Fruit fly (Drosophila melanogaster) whole organism, embryonic: ENCODE results near the gene CG17329.
A peak's percentile ranks its signal among the peaks of the same experiment; 100 is the strongest.

Experiments
- Adf1 ChIP-seq: fragments of 200-800 bp; sonication (Bioruptor generic); IDR thresholded peaks from 2 replicates; pipeline ENCODE4 v1.3.6; 2022; ENCODE audit warnings: missing biosample characterization, missing genetic modification characterization
- Asciz ChIP-seq: fragments of 200-800 bp; sonication (Bioruptor generic); optimal IDR thresholded peaks from 2 replicates; lab custom pipeline; 2017; ENCODE audit warnings: missing biosample characterization, mild to moderate bottlenecking, missing genetic modification characterization, missing genetic modification reagents
- Awh ChIP-seq: fragments of 200-800 bp; sonication (Bioruptor generic); IDR thresholded peaks from 2 replicates; pipeline ENCODE4, ENCODE4 v1.3.6; 2022; ENCODE audit warnings: missing biosample characterization, missing genetic modification characterization
- Blimp-1 ChIP-seq: fragments of 200-800 bp; sonication (Bioruptor generic); optimal IDR thresholded peaks from 3 replicates; lab custom pipeline; 2018; ENCODE audit warnings: missing biosample characterization, missing genetic modification characterization, mild to moderate bottlenecking, moderate library complexity, missing genetic modification reagents
- CG10267 ChIP-seq: fragments of 200-800 bp; sonication (Bioruptor generic); optimal IDR thresholded peaks from 2 replicates; lab custom pipeline; 2018; ENCODE audit warnings: missing biosample characterization, mild to moderate bottlenecking, missing genetic modification characterization, moderate library complexity
- CG13296 ChIP-seq: fragments of 200-800 bp; sonication (Bioruptor generic); optimal IDR thresholded peaks from 3 replicates; lab custom pipeline; 2018; ENCODE audit warnings: missing biosample characterization, mild to moderate bottlenecking, missing genetic modification characterization
- CG1529 ChIP-seq: fragments of 200-800 bp; sonication (Bioruptor generic); optimal IDR thresholded peaks from 3 replicates; lab custom pipeline; 2018; ENCODE audit warnings: missing biosample characterization, missing genetic modification characterization
- CG18764 ChIP-seq: fragments of 200-800 bp; sonication (Bioruptor generic); optimal IDR thresholded peaks from 3 replicates; lab custom pipeline; 2016; ENCODE audit warnings: missing biosample characterization, missing genetic modification characterization
- CG2889 ChIP-seq: fragments of 200-800 bp; sonication (Bioruptor generic); IDR thresholded peaks from 3 replicates; pipeline ENCODE4 v1.3.6; 2022; ENCODE audit warnings: missing biosample characterization, missing genetic modification characterization
- CG3163 ChIP-seq: fragments of 200-800 bp; sonication (Bioruptor generic); optimal IDR thresholded peaks from 3 replicates; lab custom pipeline; 2016; ENCODE audit warnings: missing biosample characterization, missing genetic modification characterization
- CG3281 ChIP-seq: fragments of 200-800 bp; sonication (Bioruptor generic); optimal IDR thresholded peaks from 3 replicates; lab custom pipeline; 2017; ENCODE audit warnings: missing biosample characterization, mild to moderate bottlenecking, missing genetic modification characterization
- CG33213 ChIP-seq: fragments of 200-800 bp; sonication (Bioruptor generic); optimal IDR thresholded peaks from 3 replicates; lab custom pipeline; 2016; ENCODE audit warnings: missing biosample characterization, missing genetic modification characterization
- CG4404 ChIP-seq: fragments of 200-800 bp; sonication (Bioruptor generic); IDR thresholded peaks from 2 replicates; pipeline ENCODE4 v1.3.6; 2022; ENCODE audit warnings: missing biosample characterization, missing genetic modification characterization
- CG4707 ChIP-seq: fragments of 200-800 bp; sonication (Bioruptor generic); optimal IDR thresholded peaks from 2 replicates; lab custom pipeline; 2018; ENCODE audit warnings: missing biosample characterization, mild to moderate bottlenecking, missing genetic modification characterization, moderate library complexity
- CG5180 ChIP-seq: fragments of 200-800 bp; sonication (Bioruptor generic); optimal IDR thresholded peaks from 3 replicates; lab custom pipeline; 2017; ENCODE audit warnings: missing biosample characterization, missing genetic modification characterization, mild to moderate bottlenecking, moderate library complexity, missing genetic modification reagents
- CG7839 ChIP-seq: fragments of 200-800 bp; sonication (Bioruptor generic); optimal IDR thresholded peaks from 3 replicates; lab custom pipeline; 2018; ENCODE audit warnings: missing biosample characterization, mild to moderate bottlenecking, missing genetic modification characterization, moderate library complexity
- D ChIP-seq, 2 experiments: fragments of 200-800 bp in 1 of 2; fragments of >200 bp in 1 of 2; sonication (Bioruptor generic) in 1 of 2; optimal IDR thresholded peaks; 2 replicates in 1 of 2; 3 replicates in 1 of 2; lab custom pipeline; 2017; ENCODE audit warnings: mild to moderate bottlenecking in 1 of 2, missing biosample characterization in 1 of 2, missing genetic modification characterization in 1 of 2, missing genetic modification reagents in 1 of 2
- Doc3 ChIP-seq: fragments of 200-800 bp; sonication (Bioruptor generic); IDR thresholded peaks from 3 replicates; pipeline ENCODE4 v1.3.6; 2022; ENCODE audit warnings: missing biosample characterization, missing genetic modification characterization; ENCODE audit not compliant: partially characterized antibody
- Ets97D ChIP-seq: fragments of 200-800 bp; sonication (Bioruptor generic); optimal IDR thresholded peaks from 3 replicates; lab custom pipeline; 2016; ENCODE audit warnings: missing biosample characterization, missing genetic modification characterization
- HLHmδ ChIP-seq: fragments of 200-800 bp; sonication (Bioruptor generic); optimal IDR thresholded peaks from 2 replicates; lab custom pipeline; 2018; ENCODE audit warnings: missing biosample characterization, mild to moderate bottlenecking, missing genetic modification characterization, moderate library complexity
- Hmx ChIP-seq: fragments of 200-800 bp; sonication (Bioruptor generic); optimal IDR thresholded peaks from 2 replicates; lab custom pipeline; 2016; ENCODE audit warnings: missing biosample characterization, missing genetic modification characterization
- Jarid2 ChIP-seq: fragments of 200-800 bp; sonication (Bioruptor generic); optimal IDR thresholded peaks from 3 replicates; lab custom pipeline; 2017; ENCODE audit warnings: mild to moderate bottlenecking, missing biosample characterization, missing genetic modification reagents, missing genetic modification characterization
- Med ChIP-seq: fragments of 200-800 bp; sonication (Bioruptor generic); peaks from one replicate; lab custom pipeline; 2016; ENCODE audit warnings: missing biosample characterization, missing genetic modification characterization, mild to moderate bottlenecking, inconsistent platforms, moderate library complexity
- NFAT ChIP-seq: fragments of 200-800 bp; sonication (Bioruptor generic); IDR thresholded peaks from 2 replicates; pipeline ENCODE4 v1.3.6; 2022; ENCODE audit warnings: missing biosample characterization, missing genetic modification characterization
- Nf-YC ChIP-seq: fragments of 200-800 bp; optimal IDR thresholded peaks from 3 replicates; lab custom pipeline; 2019; ENCODE audit warnings: missing biosample characterization, mild to moderate bottlenecking, missing genetic modification characterization, moderate library complexity
- Opbp ChIP-seq: fragments of 200-800 bp; sonication (Bioruptor generic); IDR thresholded peaks from 3 replicates; pipeline ENCODE4 v1.3.6; 2022; ENCODE audit warnings: missing biosample characterization, missing genetic modification characterization; ENCODE audit not compliant: partially characterized antibody
- Ravus ChIP-seq: fragments of 200-800 bp; sonication (Bioruptor generic); IDR thresholded peaks from 2 replicates; pipeline ENCODE4 v1.3.6; 2022; ENCODE audit warnings: missing biosample characterization, missing genetic modification characterization
- Six4 ChIP-seq: fragments of 200-800 bp; sonication (Bioruptor generic); optimal IDR thresholded peaks from 2 replicates; lab custom pipeline; 2016; ENCODE audit warnings: missing biosample characterization, missing genetic modification characterization
- Vsx1 ChIP-seq: fragments of 200-800 bp; sonication (Bioruptor generic); optimal IDR thresholded peaks from 2 replicates; lab custom pipeline; 2017; ENCODE audit warnings: missing biosample characterization, mild to moderate bottlenecking, missing genetic modification characterization, missing genetic modification reagents
- Xrp1 ChIP-seq: fragments of 200-800 bp; sonication (Bioruptor generic); IDR thresholded peaks from 2 replicates; pipeline ENCODE4 v1.3.6; 2022; ENCODE audit warnings: missing biosample characterization, missing genetic modification characterization
- ap ChIP-seq: fragments of 200-800 bp; sonication (Bioruptor generic); IDR thresholded peaks from 2 replicates; pipeline ENCODE4 v1.3.6; 2022; ENCODE audit warnings: missing biosample characterization, missing genetic modification characterization
- chinmo ChIP-seq: fragments of 200-800 bp; sonication (Bioruptor generic); IDR thresholded peaks from 4 replicates; pipeline ENCODE4 v1.3.6; 2022; ENCODE audit warnings: missing biosample characterization, missing genetic modification characterization; ENCODE audit not compliant: partially characterized antibody
- crol ChIP-seq: fragments of 200-800 bp; sonication (Bioruptor generic); IDR thresholded peaks from 2 replicates; pipeline ENCODE4 v1.3.6; 2022; ENCODE audit warnings: missing biosample characterization, missing genetic modification characterization
- dmrt11E ChIP-seq: fragments of 200-800 bp; sonication (Bioruptor generic); optimal IDR thresholded peaks from 3 replicates; lab custom pipeline; 2018; ENCODE audit warnings: missing biosample characterization, mild to moderate bottlenecking, missing genetic modification characterization, moderate library complexity
- exex ChIP-seq: fragments of 200-800 bp; sonication (Bioruptor generic); optimal IDR thresholded peaks from 4 replicates; lab custom pipeline; 2018; ENCODE audit warnings: missing biosample characterization, mild to moderate bottlenecking, missing genetic modification characterization, moderate library complexity
- fd64A ChIP-seq: fragments of 200-800 bp; sonication (Bioruptor generic); optimal IDR thresholded peaks from 3 replicates; lab custom pipeline; 2018; ENCODE audit warnings: missing biosample characterization, mild to moderate bottlenecking, missing genetic modification characterization
- fru ChIP-seq: fragments of >200 bp; optimal IDR thresholded peaks from 2 replicates; lab custom pipeline; 2017
- hbn ChIP-seq: fragments of 200-800 bp; sonication (Bioruptor generic); IDR thresholded peaks from 2 replicates; pipeline ENCODE4 v1.3.6; 2022; ENCODE audit warnings: missing biosample characterization, missing genetic modification characterization; ENCODE audit not compliant: partially characterized antibody
- her ChIP-seq: fragments of 200-800 bp; sonication (Bioruptor generic); optimal IDR thresholded peaks from 2 replicates; lab custom pipeline; 2016; ENCODE audit warnings: missing biosample characterization, missing genetic modification characterization
- kni ChIP-seq: fragments of 200-800 bp; sonication (Bioruptor generic); optimal IDR thresholded peaks from 3 replicates; lab custom pipeline; 2017; ENCODE audit warnings: mild to moderate bottlenecking, missing biosample characterization, missing genetic modification reagents, missing genetic modification characterization
- pfk ChIP-seq: fragments of 200-800 bp; sonication (Bioruptor generic); optimal IDR thresholded peaks from 2 replicates; lab custom pipeline; 2018; ENCODE audit warnings: missing biosample characterization, mild to moderate bottlenecking, missing genetic modification characterization, moderate library complexity
- rib ChIP-seq: fragments of 200-800 bp; sonication (Bioruptor generic); IDR thresholded peaks from 2 replicates; pipeline ENCODE4 v1.3.6; 2022; ENCODE audit warnings: missing biosample characterization, missing genetic modification characterization
- ro ChIP-seq: fragments of 200-800 bp; sonication (Bioruptor generic); IDR thresholded peaks from 2 replicates; pipeline ENCODE4 v1.3.6; 2022; ENCODE audit warnings: missing biosample characterization, missing genetic modification characterization
- sd ChIP-seq: fragments of 200-800 bp; sonication (Bioruptor generic); optimal IDR thresholded peaks from 3 replicates; lab custom pipeline; 2018; ENCODE audit warnings: missing biosample characterization, mild to moderate bottlenecking, missing genetic modification characterization, moderate library complexity
- tup ChIP-seq: fragments of 200-800 bp; sonication (Bioruptor generic); optimal IDR thresholded peaks from 2 replicates; lab custom pipeline; 2016; ENCODE audit warnings: missing biosample characterization, mild to moderate bottlenecking, missing genetic modification characterization, moderate library complexity
- twi ChIP-seq: fragments of 200-800 bp; optimal IDR thresholded peaks from 2 replicates; lab custom pipeline; 2019; ENCODE audit warnings: missing biosample characterization, mild to moderate bottlenecking, missing genetic modification characterization, moderate library complexity
- tx ChIP-seq: fragments of 200-800 bp; sonication (Bioruptor generic); optimal IDR thresholded peaks from 2 replicates; lab custom pipeline; 2016; ENCODE audit warnings: missing biosample characterization, missing genetic modification characterization

Gene CG17329

dm6 chr2L:16281419-16282076, 9.5 kb upstream of the CG17329 start (continued):
- TF ChIP-seq Xrp1, result 0 out of 2 replicates have a peak, but pooled peaks have one; percentile 15
- no peak for TF ChIP-seq ro (GFP tag; lab: Robert Waterston, UW)
- peak; percentile 19 for TF ChIP-seq kni
- no peak for TF ChIP-seq CG18764
- peak; percentile 14; the same call in 1 of the 2 replicates for TF ChIP-seq rib (GFP tag; lab: Robert Waterston, UW)
- TF ChIP-seq fd64A, result no peak
- TF ChIP-seq CG7839 (tag; lab: Kevin White, UChicago), result peak; percentile 14
- TF ChIP-seq CG4404 (GFP tag; lab: Robert Waterston, UW), result no peak
- no peak for TF ChIP-seq CG3281 (GFP tag; lab: Kevin White, UChicago)
- TF ChIP-seq Jarid2 (GFP tag; lab: Kevin White, UChicago), result no peak
- no peak for TF ChIP-seq Nf-YC (tag; lab: Kevin White, UChicago)
- no peak for TF ChIP-seq tx (GFP tag; lab: Kevin White, UChicago)
- no peak for TF ChIP-seq Ravus (GFP tag; lab: Robert Waterston, UW)
- TF ChIP-seq Vsx1, result no peak
- no peak for TF ChIP-seq CG13296 (GFP tag; lab: Kevin White, UChicago)
- TF ChIP-seq HLHmδ (GFP tag; lab: Kevin White, UChicago), result peak; percentile 35
- peak; percentile 13 for TF ChIP-seq Blimp-1
- peak; percentile 8 for TF ChIP-seq CG10267 (tag; lab: Kevin White, UChicago)
- no peak for TF ChIP-seq her (GFP tag; lab: Kevin White, UChicago)
- TF ChIP-seq hbn (GFP tag; lab: Robert Waterston, UW), result no peak
- no peak for TF ChIP-seq Ets97D (GFP tag; lab: Kevin White, UChicago)
- peak; percentile 46 for TF ChIP-seq Med (GFP tag; lab: Kevin White, UChicago)
- TF ChIP-seq ap (GFP tag; lab: Robert Waterston, UW), result no peak
- TF ChIP-seq dmrt11E (tag; lab: Kevin White, UChicago), result peak; percentile 52
- TF ChIP-seq Doc3 (GFP tag; lab: Robert Waterston, UW), result no peak
- TF ChIP-seq NFAT (GFP tag; lab: Robert Waterston, UW), result no peak
- no peak for TF ChIP-seq CG1529

dm6 chr2L:16282077-16282471, 9.0 kb upstream of the CG17329 start:
- TF ChIP-seq Hmx (GFP tag; lab: Kevin White, UChicago) (no peak), exex (tag; lab: Kevin White, UChicago) (no peak), Six4 (GFP tag; lab: Kevin White, UChicago) (no peak), Adf1 (GFP tag; lab: Robert Waterston, UW) (no peak), chinmo (0 out of 4 replicates have a peak, but pooled peaks have one; percentile 23), Opbp (GFP tag; lab: Robert Waterston, UW) (0 out of 3 replicates have a peak, but pooled peaks have one; percentile 22), tup (GFP tag; lab: Kevin White, UChicago) (no peak), CG33213 (GFP tag; lab: Kevin White, UChicago) (no peak), CG3163 (GFP tag; lab: Kevin White, UChicago) (no peak), pfk (GFP tag; lab: Kevin White, UChicago) (peak; percentile 24), twi (peak; percentile 82), fru (lab: Kevin White, UChicago) (no peak), crol (GFP tag; lab: Robert Waterston, UW) (peak; percentile 44), Asciz (no peak), D (optimal IDR thresholded peaks at IDR 0.05; lab: Kevin White, UChicago) (peak; percentile 58), D (GFP tag; optimal IDR thresholded peaks at IDR 0.05; lab: Kevin White, UChicago) (no peak), CG2889 (GFP tag; lab: Robert Waterston, UW) (no peak), CG4707 (GFP tag; lab: Kevin White, UChicago) (no peak), Awh (GFP tag; lab: Robert Waterston, UW) (no peak), sd (peak; percentile 13), CG5180 (GFP tag; lab: Kevin White, UChicago) (no peak)
